Fruit fly (Drosophila melanogaster) Kc167 (cell line): Measurements from ENCODE around the gene TTLL15.

ENCODE experiments used
- Sin3A ChIP-seq: fragments of >200 bp; optimal IDR thresholded peaks from 2 replicates; lab custom pipeline; 2018; ENCODE audit warnings: missing external identifiers
- h ChIP-seq: fragments of >200 bp; optimal IDR thresholded peaks from 3 replicates; lab custom pipeline; 2018; ENCODE audit warnings: missing external identifiers
- psq ChIP-seq: fragments of >200 bp; optimal IDR thresholded peaks from 2 replicates; lab custom pipeline; 2017; ENCODE audit warnings: missing external identifiers
- ttk ChIP-seq: sonication (Bioruptor generic); optimal IDR thresholded peaks from 2 replicates; lab custom pipeline; 2017; ENCODE audit warnings: missing external identifiers

DNA sequence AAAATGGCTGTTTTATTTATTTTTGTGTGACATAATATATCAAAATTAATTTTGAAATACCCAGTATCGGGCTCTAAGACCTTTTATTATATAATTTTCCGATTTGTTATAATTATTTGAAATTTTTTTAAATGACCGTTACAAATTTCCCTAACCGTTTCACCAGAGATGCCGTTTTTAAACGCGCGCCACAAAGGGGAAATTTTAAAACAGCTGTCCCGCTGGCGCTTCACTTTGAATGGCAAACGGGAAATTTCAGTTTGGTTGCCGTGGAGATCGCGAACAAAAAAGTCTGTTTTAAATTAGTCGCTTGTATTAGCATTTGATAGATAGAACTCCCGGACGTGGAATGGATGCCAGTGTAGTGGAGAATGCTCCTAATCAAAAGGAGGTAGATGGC is at the start of gene TTLL15, which contains the start of gene CG14693:
- TF ChIP-seq ttk (lab: Kevin White, UChicago) (no peak), h (lab: Kevin White, UChicago) (no peak), Sin3A (lab: Kevin White, UChicago) (no peak), psq (lab: Kevin White, UChicago) (no peak)
